Fruit fly (Drosophila melanogaster) whole organism, wandering third instar larva: ENCODE measurements around the gene ninaE.
A peak's percentile ranks its signal among the peaks of the same experiment; 100 is the strongest.

Source experiments
- Abd-B ChIP-seq: fragments of >200 bp; optimal IDR thresholded peaks from 2 replicates; lab custom pipeline; 2017; ENCODE audit warnings: missing biosample characterization, missing genetic modification characterization
- CG9705 ChIP-seq: fragments of 200-800 bp; sonication (Bioruptor generic); optimal IDR thresholded peaks from 2 replicates; lab custom pipeline; 2018; ENCODE audit warnings: missing biosample characterization, mild to moderate bottlenecking, missing genetic modification characterization
- Dfd ChIP-seq: fragments of >200 bp; optimal IDR thresholded peaks from 2 replicates; lab custom pipeline; 2017; ENCODE audit warnings: missing biosample characterization, missing genetic modification characterization
- Dif ChIP-seq: fragments of 200-275, 200-300 bp; sonication (Bioruptor generic); optimal IDR thresholded peaks from 2 replicates; lab custom pipeline; 2018; ENCODE audit warnings: missing biosample characterization, missing genetic modification characterization; ENCODE audit not compliant: partially characterized antibody
- OdsH ChIP-seq: fragments of 200-800 bp; sonication (Bioruptor generic); optimal IDR thresholded peaks from 2 replicates; lab custom pipeline; 2016; ENCODE audit warnings: missing biosample characterization, mild to moderate bottlenecking, missing genetic modification characterization
- br ChIP-seq: fragments of 200-800 bp; sonication (Bioruptor generic); optimal IDR thresholded peaks from 2 replicates; lab custom pipeline; 2016; ENCODE audit warnings: missing biosample characterization, missing genetic modification characterization
- h ChIP-seq: fragments of 200-800 bp; sonication (Bioruptor generic); optimal IDR thresholded peaks from 3 replicates; lab custom pipeline; 2016; ENCODE audit warnings: missing biosample characterization, mild to moderate bottlenecking, missing genetic modification characterization
- lola ChIP-seq: fragments of >200 bp; optimal IDR thresholded peaks from 2 replicates; lab custom pipeline; 2017; ENCODE audit warnings: missing biosample characterization, missing genetic modification characterization
- pan ChIP-seq: fragments of >200 bp; optimal IDR thresholded peaks from 2 replicates; lab custom pipeline; 2017
- psq ChIP-seq: fragments of 200-800 bp; sonication (Bioruptor generic); optimal IDR thresholded peaks from 3 replicates; lab custom pipeline; 2017; ENCODE audit warnings: missing biosample characterization, mild to moderate bottlenecking, missing genetic modification characterization, moderate library complexity

- TF ChIP-seq Dfd, result no peak
- TF ChIP-seq h (GFP tag; lab: Kevin White, UChicago), result peak; percentile 18
- no peak for TF ChIP-seq br
- TF ChIP-seq OdsH (GFP tag; lab: Kevin White, UChicago), result no peak
- TF ChIP-seq CG9705, result no peak
- no peak for TF ChIP-seq Abd-B
- no peak for TF ChIP-seq pan (lab: Kevin White, UChicago)
- TF ChIP-seq lola (GFP tag; lab: Kevin White, UChicago), result no peak
- TF ChIP-seq psq (GFP tag; lab: Kevin White, UChicago), result no peak
- no peak for TF ChIP-seq Dif (GFP tag; lab: Kevin White, UChicago)
These were observed 4.0 kb upstream of the ninaE start for dm6 chr3R:19892046-19892445.
